Fruit fly (Drosophila melanogaster) whole organism, embryonic: ENCODE measurements around the gene pygo.

Experiments
- ATbp ChIP-seq: fragments of 200-800 bp; sonication (Bioruptor generic); optimal IDR thresholded peaks from 2 replicates; lab custom pipeline; 2017; ENCODE audit warnings: missing biosample characterization, mild to moderate bottlenecking, missing genetic modification characterization, missing genetic modification reagents
- Awh ChIP-seq: fragments of 200-800 bp; sonication (Bioruptor generic); IDR thresholded peaks from 2 replicates; pipeline ENCODE4, ENCODE4 v1.3.6; 2022; ENCODE audit warnings: missing biosample characterization, missing genetic modification characterization
- CG11560 ChIP-seq: fragments of 200-800 bp; sonication (Bioruptor generic); IDR thresholded peaks from 3 replicates; pipeline ENCODE4 v1.3.6; 2022; ENCODE audit warnings: missing biosample characterization, missing genetic modification characterization
- CG1233 ChIP-seq: fragments of 200-800 bp; sonication (Bioruptor generic); optimal IDR thresholded peaks from 4 replicates; lab custom pipeline; 2018; ENCODE audit warnings: missing biosample characterization, mild to moderate bottlenecking, missing genetic modification characterization
- CG14710 ChIP-seq: fragments of 200-800 bp; sonication (Bioruptor generic); optimal IDR thresholded peaks from 3 replicates; lab custom pipeline; 2019; ENCODE audit warnings: missing biosample characterization, mild to moderate bottlenecking, missing genetic modification characterization, moderate library complexity
- CG14860 ChIP-seq: fragments of 200-800 bp; sonication (Bioruptor generic); IDR thresholded peaks from 3 replicates; pipeline ENCODE4 v1.3.6; 2022; ENCODE audit warnings: missing biosample characterization, missing genetic modification characterization; ENCODE audit not compliant: partially characterized antibody
- CG17568 ChIP-seq: fragments of 200-800 bp; sonication (Bioruptor generic); optimal IDR thresholded peaks from 2 replicates; lab custom pipeline; 2018; ENCODE audit warnings: missing biosample characterization, mild to moderate bottlenecking, missing genetic modification characterization, moderate library complexity
- CG18262 ChIP-seq: fragments of 200-800 bp; optimal IDR thresholded peaks from 3 replicates; lab custom pipeline; 2019; ENCODE audit warnings: missing biosample characterization, mild to moderate bottlenecking, missing genetic modification characterization, moderate library complexity
- CG2202 ChIP-seq: fragments of 200-800 bp; sonication (Bioruptor generic); optimal IDR thresholded peaks from 2 replicates; lab custom pipeline; 2018; ENCODE audit warnings: missing biosample characterization, mild to moderate bottlenecking, missing genetic modification characterization
- CG31365 ChIP-seq: fragments of 200-800 bp; sonication (Bioruptor generic); optimal IDR thresholded peaks from 2 replicates; lab custom pipeline; 2018; ENCODE audit warnings: missing biosample characterization, mild to moderate bottlenecking, missing genetic modification characterization
- CG31441 ChIP-seq: fragments of 200-800 bp; sonication (Bioruptor generic); IDR thresholded peaks from 2 replicates; pipeline ENCODE4 v1.3.6; 2022; ENCODE audit warnings: missing biosample characterization, missing genetic modification characterization
- CG33213 ChIP-seq: fragments of 200-800 bp; sonication (Bioruptor generic); optimal IDR thresholded peaks from 3 replicates; lab custom pipeline; 2016; ENCODE audit warnings: missing biosample characterization, missing genetic modification characterization
- CG33557 ChIP-seq: fragments of 200-800 bp; sonication (Bioruptor generic); optimal IDR thresholded peaks from 2 replicates; lab custom pipeline; 2019; ENCODE audit warnings: missing biosample characterization, mild to moderate bottlenecking, missing genetic modification characterization, moderate library complexity
- CG6813 ChIP-seq: fragments of 200-800 bp; sonication (Bioruptor generic); optimal IDR thresholded peaks from 2 replicates; lab custom pipeline; 2017; ENCODE audit warnings: missing biosample characterization, missing genetic modification characterization, mild to moderate bottlenecking, moderate library complexity, missing genetic modification reagents
- CG7372 ChIP-seq: fragments of 200-800 bp; sonication (Bioruptor generic); IDR thresholded peaks from 2 replicates; pipeline ENCODE4 v1.3.6; 2022; ENCODE audit warnings: missing biosample characterization, missing genetic modification characterization
- D ChIP-seq, 2 experiments: fragments of 200-800 bp in 1 of 2; fragments of >200 bp in 1 of 2; sonication (Bioruptor generic) in 1 of 2; optimal IDR thresholded peaks; 2 replicates in 1 of 2; 3 replicates in 1 of 2; lab custom pipeline; 2017; ENCODE audit warnings: mild to moderate bottlenecking in 1 of 2, missing biosample characterization in 1 of 2, missing genetic modification characterization in 1 of 2, missing genetic modification reagents in 1 of 2
- Hr3 ChIP-seq: fragments of 200-800 bp; sonication (Bioruptor generic); optimal IDR thresholded peaks from 3 replicates; lab custom pipeline; 2016; ENCODE audit warnings: missing biosample characterization, missing genetic modification characterization
- Hr78 ChIP-seq, 2 experiments: fragments of 200-800 bp in 1 of 2; fragments of >200 bp in 1 of 2; sonication (Bioruptor generic) in 1 of 2; optimal IDR thresholded peaks; 2 replicates each; lab custom pipeline; 2017 to 2019; ENCODE audit warnings: missing biosample characterization in 2 of 2, missing genetic modification characterization in 2 of 2, mild to moderate bottlenecking in 1 of 2, moderate library complexity in 1 of 2
- Kr ChIP-seq: fragments of 200-800 bp; sonication (Bioruptor generic); optimal IDR thresholded peaks from 2 replicates; lab custom pipeline; 2017; ENCODE audit warnings: missing biosample characterization, mild to moderate bottlenecking, missing genetic modification characterization
- Lhr ChIP-seq: fragments of 200-800 bp; sonication (Bioruptor generic); optimal IDR thresholded peaks from 3 replicates; lab custom pipeline; 2017; ENCODE audit warnings: mild to moderate bottlenecking, missing biosample characterization, missing genetic modification reagents, missing genetic modification characterization
- MTF-1 ChIP-seq: fragments of 200-800 bp; sonication (Bioruptor generic); optimal IDR thresholded peaks from 2 replicates; lab custom pipeline; 2018; ENCODE audit warnings: missing biosample characterization, mild to moderate bottlenecking, missing genetic modification characterization, borderline replicate concordance
- Nf-YC ChIP-seq: fragments of 200-800 bp; optimal IDR thresholded peaks from 3 replicates; lab custom pipeline; 2019; ENCODE audit warnings: missing biosample characterization, mild to moderate bottlenecking, missing genetic modification characterization, moderate library complexity
- PHDP ChIP-seq: fragments of 200-800 bp; sonication (Bioruptor generic); optimal IDR thresholded peaks from 3 replicates; lab custom pipeline; 2018; ENCODE audit warnings: missing biosample characterization, mild to moderate bottlenecking, missing genetic modification characterization, moderate library complexity
- Sox102F ChIP-seq: fragments of 200-800 bp; sonication (Bioruptor generic); optimal IDR thresholded peaks from 2 replicates; lab custom pipeline; 2018; ENCODE audit warnings: missing biosample characterization, mild to moderate bottlenecking, missing genetic modification characterization, moderate library complexity
- Xrp1 ChIP-seq: fragments of 200-800 bp; sonication (Bioruptor generic); IDR thresholded peaks from 2 replicates; pipeline ENCODE4 v1.3.6; 2022; ENCODE audit warnings: missing biosample characterization, missing genetic modification characterization
- ac ChIP-seq: fragments of 200-800 bp; sonication (Bioruptor generic); optimal IDR thresholded peaks from 3 replicates; lab custom pipeline; 2017; ENCODE audit warnings: missing biosample characterization, mild to moderate bottlenecking, missing genetic modification characterization
- bsh ChIP-seq, 2 experiments: fragments of 200-800 bp; sonication (Bioruptor generic); optimal IDR thresholded peaks; 2 replicates each; lab custom pipeline; 2017 to 2018; ENCODE audit warnings: mild to moderate bottlenecking in 2 of 2, missing biosample characterization in 2 of 2, missing genetic modification characterization in 2 of 2, moderate library complexity in 1 of 2
- btn ChIP-seq: fragments of 200-800 bp; sonication (Bioruptor generic); optimal IDR thresholded peaks from 2 replicates; lab custom pipeline; 2016; ENCODE audit warnings: missing biosample characterization, missing genetic modification characterization
- dmrt11E ChIP-seq: fragments of 200-800 bp; sonication (Bioruptor generic); optimal IDR thresholded peaks from 3 replicates; lab custom pipeline; 2018; ENCODE audit warnings: missing biosample characterization, mild to moderate bottlenecking, missing genetic modification characterization, moderate library complexity
- gce ChIP-seq: fragments of 200-800 bp; sonication (Bioruptor generic); IDR thresholded peaks from 3 replicates; pipeline ENCODE4 v1.3.6; 2022; ENCODE audit warnings: missing biosample characterization, missing genetic modification characterization
- gcm ChIP-seq: fragments of 200-800 bp; sonication (Bioruptor generic); optimal IDR thresholded peaks from 2 replicates; lab custom pipeline; 2019; ENCODE audit warnings: missing biosample characterization, mild to moderate bottlenecking, missing genetic modification characterization, moderate library complexity
- gem ChIP-seq: fragments of 200-800 bp; sonication (Bioruptor generic); optimal IDR thresholded peaks from 2 replicates; lab custom pipeline; 2019; ENCODE audit warnings: missing biosample characterization, mild to moderate bottlenecking, missing genetic modification characterization, moderate library complexity
- grn ChIP-seq: fragments of 200-800 bp; sonication (Bioruptor generic); optimal IDR thresholded peaks from 3 replicates; lab custom pipeline; 2017; ENCODE audit warnings: missing biosample characterization, missing genetic modification characterization
- hkb ChIP-seq, 2 experiments: fragments of 200-800 bp in 1 of 2; fragments of >200 bp in 1 of 2; sonication (Bioruptor generic) in 1 of 2; IDR thresholded peaks in 1 of 2; optimal IDR thresholded peaks in 1 of 2; 2 replicates each; pipeline versions ENCODE4 v1.3.6 to Lab custom; 2017 to 2022; ENCODE audit warnings: missing biosample characterization in 1 of 2, missing genetic modification characterization in 1 of 2
- hth ChIP-seq: fragments of >200 bp; optimal IDR thresholded peaks from 2 replicates; lab custom pipeline; 2017; ENCODE audit warnings: inconsistent platforms
- kni ChIP-seq: fragments of 200-800 bp; sonication (Bioruptor generic); optimal IDR thresholded peaks from 3 replicates; lab custom pipeline; 2017; ENCODE audit warnings: mild to moderate bottlenecking, missing biosample characterization, missing genetic modification reagents, missing genetic modification characterization
- lola ChIP-seq, 3 experiments: fragments of >200 bp in 2 of 3; fragments of 200-800 bp in 1 of 3; sonication (Bioruptor generic) in 1 of 3; optimal IDR thresholded peaks; 2 replicates each; lab custom pipeline; 2017 to 2019; ENCODE audit warnings: missing biosample characterization in 3 of 3, missing genetic modification characterization in 3 of 3, mild to moderate bottlenecking in 1 of 3, moderate library complexity in 1 of 3
- lov ChIP-seq, 2 experiments: fragments of 200-800 bp in 1 of 2; fragments of >200 bp in 1 of 2; sonication (Bioruptor generic) in 1 of 2; IDR thresholded peaks in 1 of 2; optimal IDR thresholded peaks in 1 of 2; 2 replicates in 1 of 2; 3 replicates in 1 of 2; pipeline versions ENCODE4 v1.3.6 to Lab custom; 2017 to 2022; ENCODE audit warnings: missing biosample characterization in 1 of 2, missing genetic modification characterization in 1 of 2
- nerfin-1 ChIP-seq: fragments of 200-800 bp; sonication (Bioruptor generic); optimal IDR thresholded peaks from 3 replicates; lab custom pipeline; 2019; ENCODE audit warnings: missing biosample characterization, mild to moderate bottlenecking, missing genetic modification characterization, moderate library complexity
- org-1 ChIP-seq: fragments of 200-800 bp; sonication (Bioruptor generic); optimal IDR thresholded peaks from 2 replicates; lab custom pipeline; 2017; ENCODE audit warnings: missing biosample characterization, missing genetic modification characterization
- otp ChIP-seq: fragments of 200-800 bp; sonication (Bioruptor generic); IDR thresholded peaks from 3 replicates; pipeline ENCODE4, ENCODE4 v1.3.6; 2022; ENCODE audit warnings: missing biosample characterization, missing genetic modification characterization
- tll ChIP-seq, 2 experiments: fragments of 200-800 bp in 1 of 2; fragments of >200 bp in 1 of 2; sonication (Bioruptor generic) in 1 of 2; optimal IDR thresholded peaks; 2 replicates each; lab custom pipeline; 2017 to 2019; ENCODE audit warnings: missing biosample characterization in 2 of 2, missing genetic modification characterization in 2 of 2, mild to moderate bottlenecking in 1 of 2, moderate library complexity in 1 of 2
- unpg ChIP-seq: fragments of 200-800 bp; sonication (Bioruptor generic); optimal IDR thresholded peaks from 3 replicates; lab custom pipeline; 2018; ENCODE audit warnings: missing biosample characterization, mild to moderate bottlenecking, missing genetic modification characterization, moderate library complexity
- zen ChIP-seq: fragments of 200-800 bp; sonication (Bioruptor generic); optimal IDR thresholded peaks from 3 replicates; lab custom pipeline; 2018; ENCODE audit warnings: missing biosample characterization, mild to moderate bottlenecking, missing genetic modification characterization, moderate library complexity

The pygo gene

DNA sequence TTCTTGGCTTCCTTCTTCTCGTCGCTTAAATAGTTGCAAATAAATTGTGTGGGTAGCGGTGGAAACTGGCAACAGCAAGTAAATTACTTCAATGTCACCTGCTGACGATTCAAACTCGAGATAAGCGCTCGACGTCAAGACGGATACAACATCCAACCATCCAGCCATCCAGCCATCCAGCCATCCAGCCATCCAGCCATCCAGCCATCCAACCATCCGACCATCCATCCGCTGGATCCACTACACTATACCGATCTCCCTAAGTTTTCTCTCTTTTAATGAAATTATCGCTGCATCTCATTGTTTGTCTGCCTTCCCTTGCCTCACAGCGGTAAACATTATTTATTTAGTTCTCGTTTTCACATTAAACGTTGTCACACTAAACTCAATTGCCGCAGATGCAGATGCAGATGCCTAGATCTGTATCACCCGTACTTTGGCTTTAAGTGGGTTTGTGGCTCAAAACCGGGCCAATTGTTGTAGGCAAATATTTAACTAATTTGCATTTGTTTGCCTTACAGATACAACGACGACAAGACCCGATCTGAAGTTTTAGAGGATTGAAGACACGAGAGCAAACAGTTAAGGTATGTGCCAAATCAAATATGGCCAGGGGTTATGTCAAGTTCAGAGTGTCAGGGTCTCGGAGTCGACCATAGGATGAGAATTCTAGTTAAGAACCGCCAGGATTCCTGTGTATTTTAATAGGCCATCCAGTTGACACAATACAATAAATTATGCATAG lies 31.6 kb downstream of the pygo start (continued):
- no peak for TF ChIP-seq D (optimal IDR thresholded peaks at IDR 0.05; lab: Kevin White, UChicago)
- peak; percentile 21 for TF ChIP-seq D (GFP tag; optimal IDR thresholded peaks at IDR 0.05; lab: Kevin White, UChicago)
- peak; percentile 26; the same call in 1 of the 2 replicates for TF ChIP-seq Awh (GFP tag; lab: Robert Waterston, UW)
- no peak for TF ChIP-seq lov (optimal IDR thresholded peaks at IDR 0.05; lab: Kevin White, UChicago)
- peak; percentile 78; the same call in 1 of the 3 replicates for TF ChIP-seq lov (GFP tag; IDR thresholded peaks at IDR 0.05; lab: Robert Waterston, UW)
- no peak for TF ChIP-seq CG1233 (GFP tag; lab: Kevin White, UChicago)
- peak; percentile 40; the same call in 1 of the 2 replicates for TF ChIP-seq Xrp1 (GFP tag; lab: Robert Waterston, UW)
- peak; percentile 47 for TF ChIP-seq dmrt11E (tag; lab: Kevin White, UChicago)
- peak; percentile 42 for TF ChIP-seq PHDP (tag; lab: Kevin White, UChicago)
- peak; percentile 3 for TF ChIP-seq zen (tag; lab: Kevin White, UChicago)
- TF ChIP-seq CG33213 (GFP tag; lab: Kevin White, UChicago): peak; percentile 13
- TF ChIP-seq ac: peak; percentile 59
- TF ChIP-seq Sox102F (GFP tag; lab: Kevin White, UChicago): peak; percentile 6
- TF ChIP-seq CG14710 (tag; lab: Kevin White, UChicago): peak; percentile 31
- TF ChIP-seq hth (lab: Kevin White, UChicago): no peak
- TF ChIP-seq CG17568 (GFP tag; lab: Kevin White, UChicago): peak; percentile 10
- peak; percentile 22 for TF ChIP-seq CG31365 (tag; lab: Kevin White, UChicago)
- TF ChIP-seq bsh (GFP tag; optimal IDR thresholded peaks at IDR 0.05; lab: Kevin White, UChicago): peak in 1 of 2 experiments; percentile 26
- TF ChIP-seq gce: 0 out of 3 replicates have a peak, but pooled peaks have one; percentile 43
- peak; percentile 20 for TF ChIP-seq gem (tag; lab: Kevin White, UChicago)
- peak; percentile 12 for TF ChIP-seq grn (GFP tag; lab: Kevin White, UChicago)
- TF ChIP-seq Hr78 (GFP tag; optimal IDR thresholded peaks at IDR 0.05; lab: Kevin White, UChicago): peak in 1 of 2 experiments; percentile 56
- TF ChIP-seq hkb (optimal IDR thresholded peaks at IDR 0.05; lab: Kevin White, UChicago): no peak
- TF ChIP-seq hkb (GFP tag; IDR thresholded peaks at IDR 0.05; lab: Robert Waterston, UW): peak; percentile 30; the same call in 1 of the 2 replicates
- peak; percentile 40 for TF ChIP-seq ATbp (GFP tag; lab: Kevin White, UChicago)
- no peak for TF ChIP-seq btn
- TF ChIP-seq CG2202 (tag; lab: Kevin White, UChicago): peak; percentile 26
- TF ChIP-seq kni (GFP tag; lab: Kevin White, UChicago): peak; percentile 37
- peak; percentile 30 for TF ChIP-seq CG18262 (tag; lab: Kevin White, UChicago)
- TF ChIP-seq otp: peak; percentile 52; the same call in 1 of the 3 replicates
- TF ChIP-seq CG7372: no peak
- TF ChIP-seq CG6813: peak; percentile 47
- peak; percentile 20 for TF ChIP-seq nerfin-1 (tag; lab: Kevin White, UChicago)
- 0 out of 3 replicates have a peak, but pooled peaks have one; percentile 13 for TF ChIP-seq CG14860 (GFP tag; lab: Robert Waterston, UW)
- TF ChIP-seq MTF-1 (GFP tag; lab: Kevin White, UChicago): no peak
- no peak for TF ChIP-seq Nf-YC (tag; lab: Kevin White, UChicago)
- peak; percentile 19; the same call in 1 of the 2 replicates for TF ChIP-seq CG31441
- peak; percentile 1 for TF ChIP-seq unpg
- peak; percentile 0 for TF ChIP-seq gcm (GFP tag; lab: Kevin White, UChicago)
- no peak for TF ChIP-seq Hr3 (GFP tag; lab: Kevin White, UChicago)
- peak; percentile 58 for TF ChIP-seq CG33557
- peak in 1 of 2 experiments; percentile 67 for TF ChIP-seq tll (GFP tag; optimal IDR thresholded peaks at IDR 0.05; lab: Kevin White, UChicago)
- TF ChIP-seq Kr (GFP tag; lab: Kevin White, UChicago): peak; percentile 43
- peak; percentile 9 for TF ChIP-seq org-1 (GFP tag; lab: Kevin White, UChicago)
- peak in 1 of 3 experiments; percentile 24 for TF ChIP-seq lola (GFP tag; optimal IDR thresholded peaks at IDR 0.05; lab: Kevin White, UChicago)
- TF ChIP-seq CG11560 (tag; lab: Robert Waterston, UW): no peak
- peak; percentile 6 for TF ChIP-seq Lhr (GFP tag; lab: Kevin White, UChicago)
